Worm (Caenorhabditis elegans): ENCODE data around the gene M04C3.2.

Gene M04C3.2

DNA sequence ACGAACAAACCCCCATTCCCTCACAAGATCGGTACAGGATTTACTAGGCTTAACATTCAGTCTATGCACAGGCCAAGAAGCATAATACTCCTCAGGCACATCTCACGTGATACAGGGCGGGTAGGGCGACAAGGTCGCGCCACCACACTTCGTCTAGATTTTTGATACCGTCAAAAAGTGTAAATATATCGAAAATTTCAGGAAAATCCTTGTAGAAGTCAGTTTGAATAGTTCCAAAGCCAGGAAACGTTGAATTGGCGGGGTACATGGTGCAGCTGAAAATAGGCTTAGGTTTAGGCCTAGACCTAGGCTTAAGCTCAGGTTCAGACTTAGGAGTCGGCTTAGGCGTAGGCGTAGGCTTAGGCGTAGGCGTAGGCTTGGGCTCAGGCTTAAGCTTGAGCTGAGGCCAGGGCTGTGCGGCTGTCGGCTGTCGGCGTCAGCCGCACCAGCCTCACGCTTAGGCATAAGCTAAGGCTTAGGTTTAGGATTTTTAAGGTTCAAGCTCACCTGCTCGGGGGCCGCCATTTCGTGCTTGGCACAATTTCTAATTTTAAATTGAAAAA lies 18.3 kb downstream of the M04C3.2 start:
- TF ChIP-seq unc-62 (GFP tag; optimal IDR thresholded peaks at IDR 0.05) (no peak), Y55F3AM.14 (GFP tag; optimal IDR thresholded peaks at IDR 0.05) (peak; percentile 5), sma-9 (GFP tag; optimal IDR thresholded peaks at IDR 0.05) (no peak), sma-9 (tag; optimal IDR thresholded peaks at IDR 0.05) (no peak), nhr-25 (tag; optimal IDR thresholded peaks at IDR 0.05) (no peak)

DNA sequence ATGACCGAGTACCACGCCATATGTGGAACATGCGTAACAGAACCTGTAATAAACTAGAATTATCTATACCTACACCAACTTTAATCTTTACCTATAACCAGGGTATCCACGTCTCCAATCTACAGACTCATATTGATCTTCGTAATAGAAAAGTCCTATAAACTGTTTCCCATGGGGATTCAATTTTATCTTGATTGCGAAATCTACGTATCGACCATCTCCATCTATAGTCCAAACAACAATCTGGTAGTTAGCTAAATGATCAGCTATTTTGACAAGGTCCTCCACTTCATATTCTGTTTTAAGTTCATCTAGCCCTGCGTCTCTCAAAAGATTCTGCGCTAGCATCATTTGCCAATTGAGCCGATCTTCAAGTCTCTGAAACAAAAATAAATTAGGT lies 19.1 kb downstream of the M04C3.2 start:
- peak; percentile 99 for TF ChIP-seq elt-1 (tag; optimal IDR thresholded peaks at IDR 0.05)
- TF ChIP-seq sma-9 (GFP tag; optimal IDR thresholded peaks at IDR 0.05) = peak; percentile 90
- TF ChIP-seq sma-9 (tag; optimal IDR thresholded peaks at IDR 0.05) = no peak
- TF ChIP-seq lsy-2 (tag; optimal IDR thresholded peaks at IDR 0.05) = peak in 1 of 2 experiments; percentile 11
- peak; percentile 59 for TF ChIP-seq ceh-16 (tag; optimal IDR thresholded peaks at IDR 0.05)
- peak; percentile 95 for TF ChIP-seq nhr-23 (tag; optimal IDR thresholded peaks at IDR 0.05)
- peak; percentile 54 for TF ChIP-seq nhr-25 (tag; optimal IDR thresholded peaks at IDR 0.05)
- no peak for TF ChIP-seq nhr-129 (tag; optimal IDR thresholded peaks at IDR 0.05)
- TF ChIP-seq Y55F3AM.14 (GFP tag; optimal IDR thresholded peaks at IDR 0.05) = peak; percentile 1
- TF ChIP-seq unc-39 (tag; optimal IDR thresholded peaks at IDR 0.05) = no peak

DNA sequence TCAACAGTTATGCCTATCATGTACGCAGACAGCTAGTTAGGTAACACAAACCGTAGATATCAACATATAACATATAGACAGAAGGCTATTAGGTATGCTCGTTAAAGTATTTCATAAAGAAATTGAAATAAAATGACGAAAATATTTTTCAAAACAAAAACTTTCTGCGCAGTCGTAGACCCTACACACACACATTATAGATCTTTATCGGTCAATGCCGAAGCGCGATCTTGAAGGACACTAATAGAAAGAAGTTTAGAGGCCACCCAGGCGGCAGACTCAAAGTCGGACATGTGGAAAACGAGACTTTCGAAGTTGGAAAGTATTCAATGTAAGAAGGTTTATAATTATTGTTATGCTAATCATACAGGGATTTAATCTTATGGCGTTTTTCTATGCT lies 19.8 kb downstream of the M04C3.2 start:
- TF ChIP-seq nhr-23 (tag; optimal IDR thresholded peaks at IDR 0.05) (peak; percentile 57), elt-1 (tag; optimal IDR thresholded peaks at IDR 0.05) (peak; percentile 60), mbf-1 (tag; optimal IDR thresholded peaks at IDR 0.05) (no peak), sma-9 (GFP tag; optimal IDR thresholded peaks at IDR 0.05) (peak; percentile 56), sma-9 (tag; optimal IDR thresholded peaks at IDR 0.05) (no peak), mdl-1 (tag; optimal IDR thresholded peaks at IDR 0.05) (no peak), ztf-11 (tag; optimal IDR thresholded peaks at IDR 0.05) (no peak), sma-3 (GFP tag; optimal IDR thresholded peaks at IDR 0.05) (no peak), nhr-25 (tag; optimal IDR thresholded peaks at IDR 0.05) (peak; percentile 28), peb-1 (tag; optimal IDR thresholded peaks at IDR 0.05) (no peak), lin-13 (GFP tag; optimal IDR thresholded peaks at IDR 0.05) (no peak), unc-62 (GFP tag; optimal IDR thresholded peaks at IDR 0.05) (no peak), nhr-237 (tag; optimal IDR thresholded peaks at IDR 0.05) (no peak), ztf-1 (GFP tag; conservative IDR thresholded peaks at IDR 0.05) (no peak), nhr-6 (tag; optimal IDR thresholded peaks at IDR 0.05) (no peak), mab-5 (tag; optimal IDR thresholded peaks at IDR 0.05) (no peak), ceh-16 (tag; optimal IDR thresholded peaks at IDR 0.05) (peak; percentile 40), nhr-21 (tag; optimal IDR thresholded peaks at IDR 0.05) (no peak)

DNA sequence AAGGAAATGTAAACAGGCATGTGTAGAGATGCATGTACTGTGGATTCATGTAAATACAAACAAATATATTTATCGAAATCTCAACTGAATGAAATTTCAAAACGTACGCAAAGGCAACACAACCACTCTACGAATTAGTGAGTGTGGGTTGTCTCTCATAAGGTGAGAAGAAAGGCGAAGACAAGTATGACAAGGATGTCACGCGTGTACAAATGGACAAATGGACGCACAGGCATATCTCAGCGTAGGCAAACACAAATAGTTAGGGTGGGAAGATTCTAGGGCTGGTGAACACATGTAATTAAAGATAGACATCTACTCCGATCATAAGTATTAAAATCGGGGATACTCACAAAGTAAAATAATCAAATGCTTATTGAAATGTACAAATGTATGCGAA lies 20.6 kb downstream of the M04C3.2 start:
- TF ChIP-seq nhr-25 (tag; optimal IDR thresholded peaks at IDR 0.05) (peak; percentile 23), mbf-1 (tag; optimal IDR thresholded peaks at IDR 0.05) (no peak)

- TF ChIP-seq nhr-25 (tag; optimal IDR thresholded peaks at IDR 0.05) (peak; percentile 47), fos-1 (tag; optimal IDR thresholded peaks at IDR 0.05) (no peak)
Observed at ce11 chrV:19421131-19421530, 27.6 kb downstream of the M04C3.2 start, which contains the start of gene C25F9.2. Gene C25F9.2, plus strand, starts transcription at chrV:19421471.

- TF ChIP-seq fos-1 (tag; optimal IDR thresholded peaks at IDR 0.05) = peak; percentile 1
Observed at ce11 chrV:19419301-19419700, 29.4 kb downstream of the M04C3.2 start.

ce11 chrV:19417836-19418235 lies 30.9 kb downstream of the M04C3.2 start, which contains the start of gene C25F9.15:
Gene C25F9.15, plus strand, starts transcription at chrV:19418136.
- TF ChIP-seq ceh-82 (tag; optimal IDR thresholded peaks at IDR 0.05) (no peak), fos-1 (tag; optimal IDR thresholded peaks at IDR 0.05) (peak; percentile 40)

DNA sequence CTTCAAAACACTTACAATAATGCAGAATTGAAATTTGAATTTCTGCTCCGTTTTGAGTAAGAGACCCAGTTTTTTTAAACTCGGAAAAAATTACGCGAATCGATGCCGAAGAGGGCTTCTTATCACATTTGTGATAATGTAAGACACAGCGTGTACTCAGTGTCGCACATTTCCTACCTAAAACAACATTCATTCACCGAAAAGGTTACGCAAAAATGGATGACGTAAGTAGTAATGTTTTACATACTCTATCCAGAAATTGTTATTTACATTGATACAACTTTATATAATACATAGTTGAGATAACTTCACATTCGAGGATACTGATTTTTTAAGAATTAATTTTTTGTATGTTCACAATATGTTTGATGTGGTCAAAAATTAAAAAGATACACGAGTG lies 32.2 kb downstream of the M04C3.2 start, which contains the start of the genes C25F9.4 and C25F9.9:
Gene C25F9.4, minus strand, starts transcription at position 101 of the 400 bp plus-strand sequence.
Gene C25F9.9, plus strand, starts transcription at position 137 of the 400 bp plus-strand sequence.
- TF ChIP-seq nhr-10 (tag; optimal IDR thresholded peaks at IDR 0.05) (no peak), fos-1 (tag; optimal IDR thresholded peaks at IDR 0.05) (peak; percentile 59)

Data from whole organism, L2 larva.